Fruit fly (Drosophila melanogaster): ENCODE results near the gene Rbf.

dm6 chrX:753553-753952 lies 47.7 kb downstream of the Rbf start, which contains the start of gene CG13361:
- no peak for TF ChIP-seq usp (GFP tag; optimal IDR thresholded peaks at IDR 0.05)
- TF ChIP-seq psq (GFP tag; optimal IDR thresholded peaks at IDR 0.05) = no peak
- no peak for TF ChIP-seq dsf (GFP tag; optimal IDR thresholded peaks at IDR 0.05; ENCODE audit: borderline replicate concordance)
- TF ChIP-seq ey (GFP tag; optimal IDR thresholded peaks at IDR 0.05) = no peak
- TF ChIP-seq Hr78 (GFP tag; optimal IDR thresholded peaks at IDR 0.05) = no peak
- no peak for TF ChIP-seq br (GFP tag; optimal IDR thresholded peaks at IDR 0.05)
- no peak for TF ChIP-seq rgr (GFP tag; optimal IDR thresholded peaks at IDR 0.05)
- TF ChIP-seq Mio (GFP tag; optimal IDR thresholded peaks at IDR 0.05) = no peak
- no peak for TF ChIP-seq CG9705 (GFP tag; optimal IDR thresholded peaks at IDR 0.05)
- no peak for TF ChIP-seq CrebA (GFP tag; optimal IDR thresholded peaks at IDR 0.05; ENCODE audit: borderline replicate concordance)
